Worm (Caenorhabditis elegans) whole organism, late embryonic: ENCODE data around the gene acdh-6.

Experiments
- C08G9.2 ChIP-seq: sonication (generic microtip); optimal IDR thresholded peaks from 2 replicates; lab custom pipeline; 2016; ENCODE audit warnings: mild to moderate bottlenecking, missing genetic modification characterization, moderate library complexity, missing compliant biosample characterization
- C38D4.7 ChIP-seq: fragments of 200-800 bp; sonication (Bioruptor generic); optimal IDR thresholded peaks from 2 replicates; lab custom pipeline; 2018; ENCODE audit warnings: mild to moderate bottlenecking, missing genetic modification characterization, moderate library complexity, missing compliant biosample characterization
- F13H6.1 ChIP-seq: sonication (generic microtip); optimal IDR thresholded peaks from 2 replicates; lab custom pipeline; 2016; ENCODE audit warnings: missing genetic modification characterization, missing compliant biosample characterization
- K02D7.2 ChIP-seq: sonication (generic microtip); optimal IDR thresholded peaks from 2 replicates; lab custom pipeline; 2017; ENCODE audit warnings: mild to moderate bottlenecking, missing genetic modification characterization, missing compliant biosample characterization
- K09A11.1 ChIP-seq: sonication (generic microtip); optimal IDR thresholded peaks from 2 replicates; lab custom pipeline; 2017; ENCODE audit warnings: antibody characterized with exemption, mild to moderate bottlenecking, missing genetic modification characterization, missing compliant biosample characterization; ENCODE audit not compliant: insufficient read depth
- Y22D7AL.16 ChIP-seq: sonication (generic microtip); optimal IDR thresholded peaks from 2 replicates; lab custom pipeline; 2016; ENCODE audit warnings: missing genetic modification characterization, missing compliant biosample characterization
- ahr-1 ChIP-seq: sonication (generic microtip); optimal IDR thresholded peaks from 2 replicates; lab custom pipeline; 2016; ENCODE audit warnings: missing genetic modification characterization, missing compliant biosample characterization
- ceh-18 ChIP-seq: sonication (generic microtip); optimal IDR thresholded peaks from 2 replicates; lab custom pipeline; 2016; ENCODE audit warnings: missing genetic modification characterization, missing compliant biosample characterization
- ceh-19 ChIP-seq: fragments of 200-800 bp; sonication (Bioruptor generic); optimal IDR thresholded peaks from 2 replicates; lab custom pipeline; 2018; ENCODE audit warnings: mild to moderate bottlenecking, missing genetic modification characterization, missing compliant biosample characterization
- ceh-22 ChIP-seq: sonication (generic microtip); optimal IDR thresholded peaks from 2 replicates; lab custom pipeline; 2017; ENCODE audit warnings: missing biosample characterization, missing genetic modification characterization
- ceh-31 ChIP-seq: sonication (generic microtip); optimal IDR thresholded peaks from 2 replicates; lab custom pipeline; 2016; ENCODE audit warnings: missing genetic modification characterization, missing compliant biosample characterization
- ceh-34 ChIP-seq: sonication (generic microtip); optimal IDR thresholded peaks from 2 replicates; lab custom pipeline; 2016; ENCODE audit warnings: mild to moderate bottlenecking, missing genetic modification characterization, missing compliant biosample characterization
- ceh-48 ChIP-seq: sonication (generic microtip); optimal IDR thresholded peaks from 2 replicates; lab custom pipeline; 2016; ENCODE audit warnings: missing genetic modification characterization, inconsistent platforms, missing compliant biosample characterization
- ceh-6 ChIP-seq: fragments of 200-800 bp; sonication (Bioruptor generic); optimal IDR thresholded peaks from 2 replicates; lab custom pipeline; 2018; ENCODE audit warnings: mild to moderate bottlenecking, missing genetic modification characterization, missing compliant biosample characterization
- ceh-9 ChIP-seq: sonication (generic microtip); optimal IDR thresholded peaks from 2 replicates; lab custom pipeline; 2016; ENCODE audit warnings: mild to moderate bottlenecking, missing genetic modification characterization, inconsistent platforms, missing compliant biosample characterization
- dmd-4 ChIP-seq: sonication (generic microtip); optimal IDR thresholded peaks from 2 replicates; lab custom pipeline; 2016; ENCODE audit warnings: borderline replicate concordance, missing genetic modification characterization, missing compliant biosample characterization
- ets-4 ChIP-seq: sonication (generic microtip); optimal IDR thresholded peaks from 2 replicates; lab custom pipeline; 2016; ENCODE audit warnings: missing genetic modification characterization, missing compliant biosample characterization
- fkh-10 ChIP-seq: fragments of 150-350 bp; optimal IDR thresholded peaks from 2 replicates; lab custom pipeline; 2014; ENCODE audit warnings: missing biosample characterization, missing genetic modification reagents, missing genetic modification characterization
- gmeb-2 ChIP-seq: sonication (generic microtip); optimal IDR thresholded peaks from 2 replicates; lab custom pipeline; 2016; ENCODE audit warnings: missing genetic modification characterization, inconsistent platforms, missing compliant biosample characterization
- hlh-15 ChIP-seq: sonication (generic microtip); optimal IDR thresholded peaks from 2 replicates; lab custom pipeline; 2016; ENCODE audit warnings: missing genetic modification characterization, missing compliant biosample characterization
- hlh-30 ChIP-seq: sonication (generic microtip); optimal IDR thresholded peaks from 2 replicates; lab custom pipeline; 2017; ENCODE audit warnings: antibody characterized with exemption, missing genetic modification characterization, missing compliant biosample characterization; ENCODE audit not compliant: insufficient read depth
- hlh-6 ChIP-seq: sonication (generic microtip); optimal IDR thresholded peaks from 2 replicates; lab custom pipeline; 2016; ENCODE audit warnings: missing genotype, missing genetic modification characterization, missing compliant biosample characterization
- hlh-8 ChIP-seq: sonication (generic microtip); optimal IDR thresholded peaks from 2 replicates; lab custom pipeline; 2016; ENCODE audit warnings: missing genotype, missing genetic modification characterization, missing compliant biosample characterization
- lim-6 ChIP-seq: sonication (generic microtip); optimal IDR thresholded peaks from 2 replicates; lab custom pipeline; 2016; ENCODE audit warnings: missing genetic modification characterization, missing compliant biosample characterization
- lin-11 ChIP-seq: fragments of 200-800 bp; sonication (Bioruptor generic); optimal IDR thresholded peaks from 2 replicates; lab custom pipeline; 2018; ENCODE audit warnings: mild to moderate bottlenecking, missing genetic modification characterization, missing compliant biosample characterization
- madf-2 ChIP-seq: sonication (generic microtip); optimal IDR thresholded peaks from 2 replicates; lab custom pipeline; 2017; ENCODE audit warnings: missing genetic modification characterization, missing compliant biosample characterization
- mec-3 ChIP-seq: sonication (generic microtip); optimal IDR thresholded peaks from 2 replicates; lab custom pipeline; 2016; ENCODE audit warnings: borderline replicate concordance, missing genetic modification characterization, missing compliant biosample characterization
- nfya-1 ChIP-seq: sonication (generic microtip); optimal IDR thresholded peaks from 2 replicates; lab custom pipeline; 2017; ENCODE audit warnings: missing genetic modification characterization, mild to moderate bottlenecking, missing compliant biosample characterization, antibody characterized with exemption, moderate library complexity
- nhr-11 ChIP-seq: fragments of 150-350 bp; optimal IDR thresholded peaks from 2 replicates; lab custom pipeline; 2014; ENCODE audit warnings: missing biosample characterization, missing genetic modification characterization
- nhr-232 ChIP-seq: sonication (generic microtip); optimal IDR thresholded peaks from 2 replicates; lab custom pipeline; 2016; ENCODE audit warnings: missing genetic modification characterization, missing compliant biosample characterization
- odd-2 ChIP-seq: sonication (generic microtip); optimal IDR thresholded peaks from 2 replicates; lab custom pipeline; 2017; ENCODE audit warnings: antibody characterized with exemption, mild to moderate bottlenecking, missing genetic modification characterization, missing compliant biosample characterization
- ref-2 ChIP-seq: sonication (generic microtip); optimal IDR thresholded peaks from 2 replicates; lab custom pipeline; 2016; ENCODE audit warnings: missing genetic modification characterization, missing compliant biosample characterization
- rnt-1 ChIP-seq: sonication (generic microtip); optimal IDR thresholded peaks from 2 replicates; lab custom pipeline; 2016; ENCODE audit warnings: missing genetic modification characterization, missing compliant biosample characterization
- syd-9 ChIP-seq: sonication (generic microtip); optimal IDR thresholded peaks from 2 replicates; lab custom pipeline; 2016; ENCODE audit warnings: mild to moderate bottlenecking, missing genetic modification characterization, moderate library complexity, missing compliant biosample characterization
- tbx-2 ChIP-seq: sonication (generic microtip); optimal IDR thresholded peaks from 2 replicates; lab custom pipeline; 2016; ENCODE audit warnings: missing genetic modification characterization, missing compliant biosample characterization
- ttx-3 ChIP-seq: sonication (generic microtip); optimal IDR thresholded peaks from 2 replicates; lab custom pipeline; 2016; ENCODE audit warnings: missing genetic modification reagents, missing genetic modification characterization, missing compliant biosample characterization
- unc-3 ChIP-seq, 2 experiments: fragments of 200-800 bp in 1 of 2; sonication (Bioruptor generic) in 1 of 2; sonication (generic microtip) in 1 of 2; conservative IDR thresholded peaks in 1 of 2; optimal IDR thresholded peaks in 1 of 2; 2 replicates each; pipeline versions ENCODE4 v1.3.6 to Lab custom; 2016 to 2022; ENCODE audit warnings: missing compliant biosample characterization in 2 of 2, missing genetic modification characterization in 2 of 2, missing genetic modification reagents in 1 of 2
- unc-42 ChIP-seq: sonication (generic microtip); optimal IDR thresholded peaks from 2 replicates; lab custom pipeline; 2016; ENCODE audit warnings: missing genotype, missing genetic modification characterization, missing compliant biosample characterization
- unc-55 ChIP-seq: sonication (generic microtip); optimal IDR thresholded peaks from 2 replicates; lab custom pipeline; 2017; ENCODE audit warnings: missing biosample characterization, missing genetic modification reagents, missing genetic modification characterization
- unc-86 ChIP-seq: sonication (generic microtip); optimal IDR thresholded peaks from 2 replicates; lab custom pipeline; 2016; ENCODE audit warnings: missing genetic modification characterization, missing compliant biosample characterization

The acdh-6 gene

DNA sequence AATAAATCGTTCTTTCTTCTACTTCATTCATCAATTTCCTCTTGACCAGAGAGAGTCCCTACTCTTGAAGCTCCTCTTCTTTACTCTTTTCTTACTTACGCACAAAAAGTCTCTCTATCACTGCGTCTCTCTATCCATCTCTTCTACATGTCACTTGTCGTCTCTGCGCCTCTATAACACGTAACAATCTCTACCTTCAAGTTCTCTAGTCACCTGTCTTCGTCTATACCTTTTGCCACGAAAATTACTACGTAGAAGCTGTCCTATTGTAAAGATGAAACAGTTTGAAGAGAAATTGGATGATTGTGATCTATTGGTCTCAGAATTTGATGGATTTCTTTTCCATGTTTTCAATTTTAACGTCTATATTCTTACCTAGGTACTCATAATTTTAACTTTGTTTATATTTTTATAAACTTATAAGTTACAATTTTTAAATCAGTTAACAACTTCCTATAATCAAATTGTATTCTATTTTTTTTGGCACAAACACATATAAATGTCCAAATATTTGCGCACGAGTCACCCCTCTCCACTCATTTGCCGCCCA, 4.0 kb upstream of the acdh-6 start, which contains the start of gene C02D5.2:
C02D5.2 (plus strand) TSS at position 500 of the 550 bp plus-strand sequence.
- TF ChIP-seq ceh-34 (tag; lab: Kevin White, UChicago) (peak; percentile 35), unc-55 (GFP tag; lab: Kevin White, UChicago) (peak; percentile 97), rnt-1 (tag; lab: Kevin White, UChicago) (peak; percentile 19), nfya-1 (tag; lab: Kevin White, UChicago) (peak; percentile 28), ref-2 (tag; lab: Kevin White, UChicago) (no peak), hlh-6 (no peak), K09A11.1 (no peak), ceh-31 (tag; lab: Kevin White, UChicago) (peak; percentile 12), hlh-30 (tag; lab: Kevin White, UChicago) (peak; percentile 12)

DNA sequence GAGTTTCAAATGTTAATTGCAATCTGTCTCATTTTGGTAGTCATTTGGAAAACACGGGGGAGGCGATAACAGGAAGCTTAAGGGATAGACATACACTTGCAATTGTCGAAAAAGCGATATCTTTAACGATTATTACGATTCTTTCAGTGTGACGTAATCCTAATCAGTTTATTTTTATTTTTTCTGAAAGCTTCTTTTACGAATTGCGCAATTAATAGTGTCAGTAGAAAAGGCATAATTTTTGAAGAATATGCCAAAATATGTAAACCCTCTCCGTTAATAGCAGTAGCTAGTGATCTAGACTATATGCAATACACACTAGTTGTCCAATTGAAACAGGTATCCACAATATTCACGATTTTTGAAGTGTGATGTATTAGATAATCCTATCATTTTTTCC, 538 bp upstream of the acdh-6 start:
- no peak for TF ChIP-seq mec-3 (tag; lab: Kevin White, UChicago)
- no peak for TF ChIP-seq lin-11 (tag; lab: Kevin White, UChicago)
- no peak for TF ChIP-seq ahr-1
- TF ChIP-seq K02D7.2 (tag; lab: Kevin White, UChicago) = no peak
- TF ChIP-seq tbx-2 (tag; lab: Kevin White, UChicago) = no peak
- no peak for TF ChIP-seq unc-86 (tag; lab: Kevin White, UChicago)
- TF ChIP-seq nhr-232 (tag; lab: Kevin White, UChicago) = no peak
- TF ChIP-seq ceh-48 (tag; lab: Kevin White, UChicago) = no peak
- TF ChIP-seq nhr-11 (tag; lab: Kevin White, UChicago) = no peak
- no peak for TF ChIP-seq ceh-6 (GFP tag; lab: Kevin White, UChicago)

DNA sequence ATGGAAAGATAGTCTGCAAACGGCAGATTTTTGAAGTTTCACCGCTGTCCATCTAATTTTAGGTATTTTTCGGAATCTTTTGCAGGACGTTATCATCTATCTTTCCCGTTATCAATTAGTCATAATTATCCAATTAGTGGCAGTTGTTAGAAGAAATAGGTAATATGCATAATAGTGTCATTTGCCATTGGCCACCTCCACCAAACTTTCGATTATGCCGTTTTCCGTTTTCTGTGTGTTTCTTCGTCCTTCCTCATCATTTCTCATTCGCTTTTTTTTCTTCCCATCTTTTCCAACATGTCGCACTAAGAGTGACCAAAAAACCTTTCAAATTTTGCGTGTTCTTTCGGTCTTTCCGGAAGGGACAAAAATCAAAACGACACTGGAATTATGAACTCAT, 3.4 kb downstream of the acdh-6 start:
- TF ChIP-seq hlh-8 (tag; lab: Kevin White, UChicago) (no peak), ceh-19 (GFP tag; lab: Kevin White, UChicago) (no peak), C08G9.2 (tag; lab: Kevin White, UChicago) (no peak), K02D7.2 (tag; lab: Kevin White, UChicago) (no peak), odd-2 (tag; lab: Kevin White, UChicago) (no peak), ets-4 (tag; lab: Kevin White, UChicago) (no peak), ceh-22 (tag; lab: Kevin White, UChicago) (no peak)
- TF ChIP-seq, all 69 proteins: peak for 0

DNA sequence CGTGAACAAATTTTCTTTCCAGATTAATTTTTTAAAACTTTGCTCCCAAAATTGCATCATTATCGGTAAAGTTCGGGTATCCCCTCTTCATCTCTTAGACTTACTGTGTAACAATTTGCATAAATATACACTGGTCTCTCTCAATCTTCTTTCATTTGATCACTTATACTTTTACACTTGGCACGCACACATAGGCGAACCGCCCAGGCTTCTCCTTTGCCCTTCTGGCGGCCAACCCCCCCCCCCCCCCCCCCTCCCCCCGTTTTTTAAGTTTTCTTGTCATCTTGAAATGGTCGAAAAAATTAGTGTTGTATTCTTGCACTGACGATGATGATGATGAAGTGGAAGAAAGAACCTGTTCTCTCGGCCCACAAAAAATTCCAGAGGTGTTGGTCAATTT, 9.4 kb downstream of the acdh-6 start:
- TF ChIP-seq hlh-30 (tag; lab: Kevin White, UChicago) (no peak), syd-9 (no peak), tbx-2 (tag; lab: Kevin White, UChicago) (no peak), lim-6 (no peak), mec-3 (tag; lab: Kevin White, UChicago) (no peak), dmd-4 (no peak), gmeb-2 (tag; lab: Kevin White, UChicago) (no peak), ceh-18 (no peak), Y22D7AL.16 (no peak), fkh-10 (GFP tag; lab: Kevin White, UChicago) (no peak), ceh-34 (tag; lab: Kevin White, UChicago) (no peak), hlh-15 (tag; lab: Kevin White, UChicago) (no peak), F13H6.1 (tag; lab: Kevin White, UChicago) (no peak), unc-55 (GFP tag; lab: Kevin White, UChicago) (no peak)
- TF ChIP-seq, all 69 proteins: peak for 0

DNA sequence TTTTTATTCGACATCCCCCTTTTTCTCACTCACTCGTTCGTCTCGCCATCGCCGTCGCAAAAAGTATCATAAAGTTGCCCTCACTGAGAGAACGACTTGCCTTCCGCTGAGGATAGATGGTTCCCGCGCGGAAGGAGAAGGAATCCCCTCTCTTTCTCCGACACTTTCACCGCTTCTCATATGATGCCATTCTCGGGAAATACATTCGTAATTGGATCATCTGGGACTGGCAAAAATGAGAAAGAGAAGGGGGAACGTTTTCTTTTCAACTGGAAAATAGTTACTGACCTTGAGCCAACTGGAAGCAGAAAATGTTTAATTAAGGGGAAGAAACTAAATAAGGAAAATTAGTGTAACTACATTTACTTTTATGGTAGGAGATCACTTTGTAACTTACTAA, 10.9 kb downstream of the acdh-6 start:
- TF ChIP-seq ceh-19 (GFP tag; lab: Kevin White, UChicago) (no peak), C08G9.2 (tag; lab: Kevin White, UChicago) (no peak), madf-2 (tag; lab: Kevin White, UChicago) (no peak), ahr-1 (no peak), nhr-232 (tag; lab: Kevin White, UChicago) (no peak), unc-42 (tag; lab: Kevin White, UChicago) (peak; percentile 65), C38D4.7 (GFP tag; lab: Kevin White, UChicago) (no peak), unc-3 (GFP tag; conservative IDR thresholded peaks at IDR 0.05; lab: Robert Waterston, UW) (no peak), unc-3 (tag; optimal IDR thresholded peaks at IDR 0.05; lab: Kevin White, UChicago) (no peak), lim-6 (no peak), ceh-9 (tag; lab: Kevin White, UChicago) (no peak), hlh-15 (tag; lab: Kevin White, UChicago) (no peak), ref-2 (tag; lab: Kevin White, UChicago) (peak; percentile 3), ttx-3 (tag; lab: Kevin White, UChicago) (no peak), ceh-22 (tag; lab: Kevin White, UChicago) (no peak), odd-2 (tag; lab: Kevin White, UChicago) (no peak), nhr-11 (tag; lab: Kevin White, UChicago) (no peak)
